Worm (Caenorhabditis elegans) whole organism, L2 larva: ENCODE results near the gene mtcu-2.

Experiments used
- skn-1 ChIP-seq: sonication (generic microtip); optimal IDR thresholded peaks from 2 replicates; lab custom pipeline; 2017; ENCODE audit warnings: missing biosample characterization, missing genetic modification characterization
- snpc-4 ChIP-seq: fragments of 150-350 bp; optimal IDR thresholded peaks from 2 replicates; lab custom pipeline; 2014; ENCODE audit warnings: missing biosample characterization, missing genetic modification characterization

DNA sequence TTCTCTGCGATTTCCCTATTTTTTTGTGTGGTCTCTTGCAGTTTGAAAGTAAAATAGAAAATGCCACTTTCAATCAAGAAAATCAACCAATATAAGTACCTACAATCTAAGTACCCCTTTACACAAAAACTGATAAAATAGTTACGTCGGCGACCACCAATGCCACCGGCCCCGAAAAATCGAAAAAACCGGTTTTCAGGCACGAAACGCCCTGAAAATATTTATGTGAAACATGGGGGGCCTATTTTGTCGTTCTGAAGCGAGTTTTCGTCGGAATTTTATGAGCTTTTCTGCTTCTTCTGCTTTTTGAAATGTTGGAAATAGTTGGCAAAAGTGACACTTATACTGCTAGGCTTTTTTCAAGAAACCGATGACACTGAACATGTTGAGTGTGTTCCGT is 44.4 kb downstream of the mtcu-2 start:
- TF ChIP-seq snpc-4 (no peak), skn-1 (no peak)
